Worm (Caenorhabditis elegans) whole organism, L4/young adult: ENCODE measurements around the gene Y53G8AM.8.

ENCODE experiments used
- dao-5 ChIP-seq: sonication (generic microtip); optimal IDR thresholded peaks from 2 replicates; lab custom pipeline; 2016; ENCODE audit warnings: missing genotype, missing genetic modification characterization, moderate library complexity, missing compliant biosample characterization
- him-1 ChIP-seq: sonication (generic microtip); optimal IDR thresholded peaks from 2 replicates; lab custom pipeline; 2016; ENCODE audit warnings: missing genotype, missing genetic modification reagents, missing genetic modification characterization, missing compliant biosample characterization

DNA sequence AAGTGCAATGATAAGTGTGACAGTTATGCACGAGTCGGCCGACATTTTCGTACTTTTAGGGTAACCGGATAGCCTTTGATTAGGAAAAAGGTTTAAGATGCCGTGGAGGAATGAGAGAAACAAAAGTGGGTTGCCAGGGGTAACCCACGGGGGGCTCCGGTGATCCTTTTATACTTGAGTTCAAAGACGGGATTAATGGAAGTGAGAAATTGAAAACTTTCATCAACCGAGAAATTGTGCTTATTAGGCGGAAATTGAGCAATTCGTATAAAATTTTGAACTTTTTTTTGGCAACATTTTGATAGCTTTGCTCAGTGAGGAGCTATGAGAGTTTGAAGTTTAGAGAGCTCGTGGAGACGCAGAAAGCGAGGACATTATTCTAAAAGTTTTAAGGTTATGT lies 22.9 kb downstream of the Y53G8AM.8 start, which contains the start of gene Y53G8AM.4:
- no peak for TF ChIP-seq him-1 (tag; lab: Kevin White, UChicago)
- TF ChIP-seq dao-5 (tag; lab: Kevin White, UChicago): no peak
